Fruit fly (Drosophila melanogaster): ENCODE results near the gene CG12011.
A peak's percentile ranks its signal among the peaks of the same experiment; 100 is the strongest.

CG12011 gene

DNA sequence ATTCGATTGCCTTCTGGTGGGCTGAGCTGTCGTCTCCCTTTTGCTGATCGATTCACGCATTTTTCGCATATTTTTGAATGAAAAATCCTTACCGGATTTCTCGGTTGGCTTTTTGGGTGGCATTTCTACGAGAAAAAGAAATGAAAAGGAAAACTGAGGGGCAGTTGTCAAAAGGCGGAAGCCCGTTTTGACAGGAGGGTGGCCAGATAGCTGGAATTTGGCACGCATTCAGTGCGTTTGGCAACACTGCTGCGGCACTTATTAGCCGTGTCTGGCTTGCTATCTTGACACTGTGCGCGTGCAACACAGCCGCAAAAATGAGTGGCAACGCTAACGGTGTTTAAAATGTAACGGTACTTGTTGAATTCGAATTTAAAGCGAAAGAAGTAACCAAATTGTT is 25.9 kb upstream of the CG12011 start, which contains the start of gene RpL23A (continued):
- TF ChIP-seq CG12104 (GFP tag; optimal IDR thresholded peaks at IDR 0.05) (peak; percentile 95), CG9215 (GFP tag; IDR thresholded peaks at IDR 0.05) (peak; percentile 87), ab (GFP tag; optimal IDR thresholded peaks at IDR 0.05) (peak; percentile 81), pho (GFP tag; optimal IDR thresholded peaks at IDR 0.05) (peak; percentile 97), CG17328 (GFP tag; IDR thresholded peaks at IDR 0.05) (peak; percentile 95), D (optimal IDR thresholded peaks at IDR 0.05) (peak; percentile 69), D (GFP tag; optimal IDR thresholded peaks at IDR 0.05) (peak; percentile 92), CG15696 (tag; optimal IDR thresholded peaks at IDR 0.05) (peak; percentile 71), tap (tag; optimal IDR thresholded peaks at IDR 0.05) (peak; percentile 75), Bdp1 (GFP tag; optimal IDR thresholded peaks at IDR 0.05) (peak; percentile 91), klu (GFP tag; IDR thresholded peaks at IDR 0.05) (peak; percentile 88), CG11456 (GFP tag; IDR thresholded peaks at IDR 0.05) (peak; percentile 98), CG10979 (tag; optimal IDR thresholded peaks at IDR 0.05) (peak; percentile 86), CG17802 (tag; optimal IDR thresholded peaks at IDR 0.05) (peak; percentile 84), tin (GFP tag; optimal IDR thresholded peaks at IDR 0.05) (peak; percentile 93), CG17568 (GFP tag; optimal IDR thresholded peaks at IDR 0.05) (no peak), CG10147 (GFP tag; optimal IDR thresholded peaks at IDR 0.05) (peak; percentile 89), crp (GFP tag; optimal IDR thresholded peaks at IDR 0.05) (peak in 1 of 2 experiments; percentile 73), Hand (GFP tag; optimal IDR thresholded peaks at IDR 0.05) (peak; percentile 78), croc (GFP tag; conservative IDR thresholded peaks at IDR 0.05) (peak; percentile 85), CG30020 (tag; optimal IDR thresholded peaks at IDR 0.05) (peak; percentile 82), Abd-B (GFP tag; optimal IDR thresholded peaks at IDR 0.05) (peak; percentile 85), vvl (GFP tag; IDR thresholded peaks at IDR 0.05) (peak; percentile 97), kay (GFP tag; optimal IDR thresholded peaks at IDR 0.05) (peak; percentile 78), bowl (GFP tag; IDR thresholded peaks at IDR 0.05) (peak; percentile 43; the same call in 1 of the 2 replicates), gro (GFP tag; optimal IDR thresholded peaks at IDR 0.05) (peak; percentile 97), lilli (GFP tag; optimal IDR thresholded peaks at IDR 0.05) (peak; percentile 94), gsb (GFP tag; IDR thresholded peaks at IDR 0.05) (peak; percentile 88), usp (GFP tag; optimal IDR thresholded peaks at IDR 0.05) (no peak), CG4404 (GFP tag; IDR thresholded peaks at IDR 0.05) (peak; percentile 83), Mad (GFP tag; optimal IDR thresholded peaks at IDR 0.05) (peak; percentile 97), Kr (GFP tag; optimal IDR thresholded peaks at IDR 0.05) (peak; percentile 55), sima (GFP tag; optimal IDR thresholded peaks at IDR 0.05) (peak; percentile 93), dan (GFP tag; IDR thresholded peaks at IDR 0.05) (no peak; the same call in 1 of the 2 replicates), lbe (GFP tag; optimal IDR thresholded peaks at IDR 0.05) (peak; percentile 77), CG17385 (GFP tag; optimal IDR thresholded peaks at IDR 0.05) (peak; percentile 89), ftz-f1 (GFP tag; optimal IDR thresholded peaks at IDR 0.05) (peak; percentile 91), CG11504 (tag; optimal IDR thresholded peaks at IDR 0.05) (peak; percentile 89), Sry-δ (GFP tag; optimal IDR thresholded peaks at IDR 0.05) (peak; percentile 86), vfl (GFP tag; optimal IDR thresholded peaks at IDR 0.05) (peak; percentile 94), Camta (GFP tag; optimal IDR thresholded peaks at IDR 0.05) (peak; percentile 97), phol (tag; optimal IDR thresholded peaks at IDR 0.05) (peak; percentile 95), Dek (tag; optimal IDR thresholded peaks at IDR 0.05) (peak; percentile 90), CG30431 (GFP tag; optimal IDR thresholded peaks at IDR 0.05) (peak; percentile 95), gce (GFP tag; IDR thresholded peaks at IDR 0.05) (peak; percentile 88), Meics (GFP tag; optimal IDR thresholded peaks at IDR 0.05) (peak; percentile 98), CG10274 (GFP tag; optimal IDR thresholded peaks at IDR 0.05) (peak; percentile 89), stc (GFP tag; IDR thresholded peaks at IDR 0.05) (peak; percentile 91), CG33557 (GFP tag; optimal IDR thresholded peaks at IDR 0.05) (peak; percentile 87), cad (GFP tag; optimal IDR thresholded peaks at IDR 0.05) (no peak), dmrt99B (tag; optimal IDR thresholded peaks at IDR 0.05) (peak; percentile 80), sd (tag; optimal IDR thresholded peaks at IDR 0.05) (peak; percentile 92)
